Worm (Caenorhabditis elegans) whole organism, L2 larva: Measurements from ENCODE around the gene nhx-6.

Experiments used
- C34F6.9 ChIP-seq: fragments of 150-350 bp; optimal IDR thresholded peaks from 2 replicates; lab custom pipeline; 2014; ENCODE audit warnings: missing biosample characterization, missing genetic modification characterization
- R02D3.7 ChIP-seq: fragments of 150-350 bp; optimal IDR thresholded peaks from 2 replicates; lab custom pipeline; 2014; ENCODE audit warnings: missing biosample characterization, missing genetic modification characterization
- Y55F3AM.14 ChIP-seq: fragments of 200-800 bp; sonication (Bioruptor generic); optimal IDR thresholded peaks from 2 replicates; lab custom pipeline; 2018; ENCODE audit warnings: mild to moderate bottlenecking, missing genetic modification characterization, missing compliant biosample characterization
- ZK546.5 ChIP-seq: sonication (generic microtip); optimal IDR thresholded peaks from 2 replicates; lab custom pipeline; 2017; ENCODE audit warnings: missing biosample characterization, missing genetic modification characterization
- alr-1 ChIP-seq: fragments of 150-350 bp; optimal IDR thresholded peaks from 2 replicates; lab custom pipeline; 2014; ENCODE audit warnings: missing biosample characterization, missing genetic modification characterization
- ama-1 ChIP-seq: fragments of 150-350 bp; optimal IDR thresholded peaks from 2 replicates; lab custom pipeline; 2018; ENCODE audit warnings: inconsistent platforms
- ceh-16 ChIP-seq: fragments of 150-350 bp; optimal IDR thresholded peaks from 2 replicates; lab custom pipeline; 2014; ENCODE audit warnings: missing biosample characterization, missing genetic modification characterization
- ceh-82 ChIP-seq: fragments of 150-350 bp; optimal IDR thresholded peaks from 2 replicates; lab custom pipeline; 2014; ENCODE audit warnings: missing biosample characterization, missing genetic modification characterization
- dmd-4 ChIP-seq: sonication (generic microtip); optimal IDR thresholded peaks from 2 replicates; lab custom pipeline; 2017; ENCODE audit warnings: missing biosample characterization, missing genetic modification characterization
- fos-1 ChIP-seq: fragments of 150-350 bp; optimal IDR thresholded peaks from 2 replicates; lab custom pipeline; 2014; ENCODE audit warnings: missing biosample characterization, missing genetic modification characterization
- gmeb-1 ChIP-seq: fragments of 150-350 bp; optimal IDR thresholded peaks from 2 replicates; lab custom pipeline; 2014; ENCODE audit warnings: missing biosample characterization, missing genetic modification characterization
- lin-11 ChIP-seq: fragments of 150-350 bp; sonication (generic microtip); optimal IDR thresholded peaks from 2 replicates; lab custom pipeline; 2014; ENCODE audit warnings: missing biosample characterization, missing genetic modification characterization, inconsistent platforms, mixed read lengths
- lin-13 ChIP-seq: fragments of 150-350 bp; optimal IDR thresholded peaks from 2 replicates; lab custom pipeline; 2014; ENCODE audit warnings: missing biosample characterization, missing genetic modification reagents, missing genetic modification characterization
- lin-39 ChIP-seq: fragments of 150-350 bp; optimal IDR thresholded peaks from 2 replicates; lab custom pipeline; 2014; ENCODE audit warnings: missing biosample characterization, missing genetic modification reagents, missing genetic modification characterization
- lsy-2 ChIP-seq, 2 experiments: fragments of 150-350 bp in 1 of 2; sonication (generic microtip) in 1 of 2; optimal IDR thresholded peaks; 2 replicates each; lab custom pipeline; 2014 to 2017; ENCODE audit warnings: missing biosample characterization in 2 of 2, missing genetic modification characterization in 2 of 2
- mab-5 ChIP-seq: fragments of 150-350 bp; optimal IDR thresholded peaks from 2 replicates; lab custom pipeline; 2014; ENCODE audit warnings: missing biosample characterization, missing genetic modification characterization
- mbf-1 ChIP-seq: sonication (generic microtip); optimal IDR thresholded peaks from 2 replicates; lab custom pipeline; 2017; ENCODE audit warnings: missing biosample characterization, missing genetic modification characterization
- nhr-10 ChIP-seq: sonication (generic microtip); optimal IDR thresholded peaks from 2 replicates; lab custom pipeline; 2017; ENCODE audit warnings: missing biosample characterization, missing genetic modification characterization
- nhr-11 ChIP-seq: fragments of 150-350 bp; optimal IDR thresholded peaks from 2 replicates; lab custom pipeline; 2014; ENCODE audit warnings: missing biosample characterization, missing genetic modification characterization
- nhr-12 ChIP-seq: fragments of 150-350 bp; optimal IDR thresholded peaks from 2 replicates; lab custom pipeline; 2014; ENCODE audit warnings: missing biosample characterization, missing genetic modification characterization
- nhr-129 ChIP-seq: fragments of 150-350 bp; optimal IDR thresholded peaks from 2 replicates; lab custom pipeline; 2014; ENCODE audit warnings: missing biosample characterization, missing genetic modification characterization
- nhr-21 ChIP-seq: fragments of 150-350 bp; optimal IDR thresholded peaks from 2 replicates; lab custom pipeline; 2014; ENCODE audit warnings: missing biosample characterization, missing genetic modification characterization
- nhr-23 ChIP-seq: fragments of 150-350 bp; optimal IDR thresholded peaks from 2 replicates; lab custom pipeline; 2014; ENCODE audit warnings: missing biosample characterization, missing genetic modification reagents, missing genetic modification characterization
- nhr-237 ChIP-seq: fragments of 150-350 bp; optimal IDR thresholded peaks from 2 replicates; lab custom pipeline; 2014; ENCODE audit warnings: missing biosample characterization, missing genetic modification characterization
- nhr-6 ChIP-seq: fragments of 150-350 bp; optimal IDR thresholded peaks from 2 replicates; lab custom pipeline; 2014; ENCODE audit warnings: missing biosample characterization, missing genetic modification characterization
- nhr-77 ChIP-seq: fragments of 150-350 bp; optimal IDR thresholded peaks from 2 replicates; lab custom pipeline; 2014; ENCODE audit warnings: missing biosample characterization, missing genetic modification characterization
- peb-1 ChIP-seq: fragments of 150-350 bp; optimal IDR thresholded peaks from 2 replicates; lab custom pipeline; 2014; ENCODE audit warnings: missing biosample characterization, missing genetic modification characterization
- sem-4 ChIP-seq: fragments of 150-350 bp; optimal IDR thresholded peaks from 2 replicates; lab custom pipeline; 2014; ENCODE audit warnings: missing biosample characterization, missing genetic modification reagents, missing genetic modification characterization
- sma-3 ChIP-seq: sonication (generic microtip); optimal IDR thresholded peaks from 2 replicates; lab custom pipeline; 2016; ENCODE audit warnings: missing genetic modification reagents, missing genetic modification characterization, missing compliant biosample characterization
- sma-9 ChIP-seq, 2 experiments: fragments of 150-350 bp in 1 of 2; sonication (generic microtip) in 1 of 2; optimal IDR thresholded peaks; 2 replicates each; lab custom pipeline; 2014 to 2016; ENCODE audit warnings: missing genetic modification characterization in 2 of 2, mild to moderate bottlenecking in 1 of 2, missing biosample characterization in 1 of 2, missing compliant biosample characterization in 1 of 2, missing genetic modification reagents in 1 of 2, moderate library complexity in 1 of 2
- snpc-4 ChIP-seq: fragments of 150-350 bp; optimal IDR thresholded peaks from 2 replicates; lab custom pipeline; 2014; ENCODE audit warnings: missing biosample characterization, missing genetic modification characterization
- unc-39 ChIP-seq: fragments of 150-350 bp; optimal IDR thresholded peaks from 2 replicates; lab custom pipeline; 2014; ENCODE audit warnings: missing biosample characterization, missing genetic modification characterization
- unc-55 ChIP-seq: fragments of 150-350 bp; sonication (generic microtip); optimal IDR thresholded peaks from 3 replicates; lab custom pipeline; 2014; ENCODE audit warnings: missing biosample characterization, missing genetic modification reagents, missing genetic modification characterization
- zag-1 ChIP-seq: fragments of 150-350 bp; optimal IDR thresholded peaks from 2 replicates; lab custom pipeline; 2014; ENCODE audit warnings: missing biosample characterization, missing genetic modification characterization
- ztf-1 ChIP-seq: fragments of 200-800 bp; sonication (Bioruptor generic); conservative IDR thresholded peaks from 2 replicates; pipeline ENCODE4 v1.3.6; 2022; ENCODE audit warnings: missing genetic modification characterization, missing compliant biosample characterization
- ztf-4 ChIP-seq: fragments of 150-350 bp; optimal IDR thresholded peaks from 2 replicates; lab custom pipeline; 2014; ENCODE audit warnings: missing biosample characterization, missing genetic modification characterization

Gene nhx-6

ce11 chrII:1682218-1682617 is 11.6 kb downstream of the nhx-6 start, which contains the start of gene fbxb-26:
TSS of gene fbxb-26 (plus strand) at chrII:1682518.
- no peak for TF ChIP-seq sma-9 (GFP tag; optimal IDR thresholded peaks at IDR 0.05; lab: Kevin White, UChicago)
- no peak for TF ChIP-seq sma-9 (tag; optimal IDR thresholded peaks at IDR 0.05; lab: Kevin White, UChicago)
- no peak for TF ChIP-seq nhr-77 (tag; lab: Kevin White, UChicago)
- TF ChIP-seq lsy-2 (tag; optimal IDR thresholded peaks at IDR 0.05; lab: Kevin White, UChicago): no peak
- no peak for TF ChIP-seq mbf-1 (tag; lab: Kevin White, UChicago)
- TF ChIP-seq ceh-82 (tag; lab: Kevin White, UChicago): no peak
- TF ChIP-seq sem-4: no peak

- TF ChIP-seq gmeb-1 (no peak), ceh-16 (no peak), fos-1 (tag; lab: Kevin White, UChicago) (no peak), unc-55 (GFP tag; lab: Kevin White, UChicago) (no peak)
Measured at ce11 chrII:1683742-1684141, 13.1 kb downstream of the nhx-6 start, which contains the start of gene fbxb-25. TSS of gene fbxb-25 (plus strand) at chrII:1684042.

- TF ChIP-seq ZK546.5 (no peak), zag-1 (tag; lab: Kevin White, UChicago) (no peak), ama-1 (no peak), C34F6.9 (tag; lab: Kevin White, UChicago) (no peak), lin-39 (no peak), nhr-11 (tag; lab: Kevin White, UChicago) (no peak), nhr-129 (no peak), Y55F3AM.14 (GFP tag; lab: Kevin White, UChicago) (no peak)
- TF ChIP-seq, all 48 proteins: peak for 0
Measured at ce11 chrII:1688813-1689212, 18.2 kb downstream of the nhx-6 start, which contains the start of the genes fbxb-18 and fbxb-19. TSS of gene fbxb-18 (minus strand) at chrII:1688913. TSS of gene fbxb-19 (minus strand) at chrII:1689181.

- TF ChIP-seq peb-1: no peak
- TF ChIP-seq ztf-4 (tag; lab: Kevin White, UChicago): no peak
Measured at ce11 chrII:1691011-1691410, 20.4 kb downstream of the nhx-6 start, which contains the start of gene fbxc-22. TSS of gene fbxc-22 (minus strand) at chrII:1691111.

ce11 chrII:1692827-1693226 is 22.2 kb downstream of the nhx-6 start, which contains the start of gene fbxc-21:
TSS of gene fbxc-21 (minus strand) at chrII:1692927.
- TF ChIP-seq sma-3 (GFP tag; lab: Kevin White, UChicago) (no peak), nhr-12 (tag; lab: Kevin White, UChicago) (no peak)

ce11 chrII:1694530-1694929 is 23.9 kb downstream of the nhx-6 start, which contains the start of gene fbxc-26:
TSS of gene fbxc-26 (minus strand) at chrII:1694630.
- TF ChIP-seq lin-13 (GFP tag; lab: Kevin White, UChicago): no peak
- no peak for TF ChIP-seq unc-55 (GFP tag; lab: Kevin White, UChicago)
- no peak for TF ChIP-seq nhr-23 (tag; lab: Kevin White, UChicago)
- no peak for TF ChIP-seq dmd-4 (tag; lab: Kevin White, UChicago)
- no peak for TF ChIP-seq snpc-4
- TF ChIP-seq sma-3 (GFP tag; lab: Kevin White, UChicago): no peak
- TF ChIP-seq R02D3.7 (tag; lab: Kevin White, UChicago): no peak
- no peak for TF ChIP-seq nhr-129
- TF ChIP-seq unc-39 (tag; lab: Kevin White, UChicago): no peak
- no peak for TF ChIP-seq ztf-4 (tag; lab: Kevin White, UChicago)
- TF ChIP-seq ztf-1: no peak
- TF ChIP-seq nhr-77 (tag; lab: Kevin White, UChicago): no peak
- no peak for TF ChIP-seq lin-11
- no peak for TF ChIP-seq nhr-12 (tag; lab: Kevin White, UChicago)

ce11 chrII:1695861-1696260 is 25.2 kb downstream of the nhx-6 start, which contains the start of gene F58E1.13:
TSS of gene F58E1.13 (minus strand) at chrII:1695872.
- TF ChIP-seq sma-3 (GFP tag; lab: Kevin White, UChicago) (no peak), nhr-21 (tag; lab: Kevin White, UChicago) (no peak), alr-1 (tag; lab: Kevin White, UChicago) (no peak), mab-5 (tag; lab: Kevin White, UChicago) (no peak), nhr-6 (no peak), nhr-237 (no peak), nhr-10 (no peak)
- TF ChIP-seq, all 48 proteins: peak for 0
